Fruit fly (Drosophila melanogaster) whole organism, prepupa: ENCODE data around the gene glec.

Experiments used
- CG3919 ChIP-seq: fragments of 200-800 bp; sonication (Bioruptor generic); optimal IDR thresholded peaks from 3 replicates; lab custom pipeline; 2016; ENCODE audit warnings: missing biosample characterization, missing genetic modification characterization
- CG6276 ChIP-seq: fragments of 200-800 bp; sonication (Bioruptor generic); optimal IDR thresholded peaks from 2 replicates; lab custom pipeline; 2017; ENCODE audit warnings: missing biosample characterization, mild to moderate bottlenecking, missing genetic modification characterization
- Eip78C ChIP-seq: fragments of 200-800 bp; sonication (Bioruptor generic); peaks from one replicate; lab custom pipeline; 2016; ENCODE audit warnings: missing biosample characterization, missing genetic modification characterization
- Gug ChIP-seq: fragments of 200-800 bp; sonication (Bioruptor generic); IDR thresholded peaks from 2 replicates; pipeline ENCODE4 v1.3.6; 2022; ENCODE audit warnings: missing biosample characterization, missing genetic modification characterization
- Hr39 ChIP-seq: fragments of 200-800 bp; sonication (Bioruptor generic); optimal IDR thresholded peaks from 2 replicates; lab custom pipeline; 2016; ENCODE audit warnings: missing biosample characterization, missing genetic modification characterization
- Smox ChIP-seq: fragments of 200-800 bp; sonication (Bioruptor generic); optimal IDR thresholded peaks from 3 replicates; lab custom pipeline; 2016; ENCODE audit warnings: missing biosample characterization, missing genetic modification characterization
- dsx ChIP-seq: fragments of 200-800 bp; optimal IDR thresholded peaks from 3 replicates; lab custom pipeline; 2019; ENCODE audit warnings: missing biosample characterization, mild to moderate bottlenecking, missing genetic modification characterization, moderate library complexity; ENCODE audit not compliant: poor library complexity, severe bottlenecking
- eg ChIP-seq: fragments of 200-800 bp; sonication (Bioruptor generic); IDR thresholded peaks from 3 replicates; pipeline ENCODE4 v1.3.6; 2022; ENCODE audit warnings: missing biosample characterization, missing genetic modification characterization
- fd59A ChIP-seq: fragments of 200-800 bp; sonication (Bioruptor generic); optimal IDR thresholded peaks from 2 replicates; lab custom pipeline; 2017; ENCODE audit warnings: missing biosample characterization, mild to moderate bottlenecking, missing genetic modification characterization, missing genetic modification reagents
- fkh ChIP-seq: fragments of 200-800 bp; sonication (Bioruptor generic); optimal IDR thresholded peaks from 3 replicates; lab custom pipeline; 2017; ENCODE audit warnings: missing biosample characterization, mild to moderate bottlenecking, missing genetic modification characterization, moderate library complexity
- topi ChIP-seq: fragments of 200-800 bp; sonication (Bioruptor generic); optimal IDR thresholded peaks from 3 replicates; lab custom pipeline; 2016; ENCODE audit warnings: missing biosample characterization, missing genetic modification characterization

- TF ChIP-seq Hr39 (GFP tag; lab: Kevin White, UChicago) (no peak), dsx (no peak), fkh (GFP tag; lab: Kevin White, UChicago) (peak; percentile 52), topi (GFP tag; lab: Kevin White, UChicago) (no peak), fd59A (GFP tag; lab: Kevin White, UChicago) (no peak), Eip78C (no peak), Smox (GFP tag; lab: Kevin White, UChicago) (no peak), CG6276 (no peak), CG3919 (GFP tag; lab: Kevin White, UChicago) (no peak), Gug (GFP tag; lab: Robert Waterston, UW) (no peak), eg (GFP tag; lab: Robert Waterston, UW) (no peak)
Observed at dm6 chr3R:21856873-21857243, 792 bp upstream of the glec start.
